Worm (Caenorhabditis elegans) whole organism, L1 larva: ENCODE measurements around the gene srx-92.

ENCODE experiments used
- C34B4.2 ChIP-seq: sonication (generic microtip); optimal IDR thresholded peaks from 2 replicates; lab custom pipeline; 2017; ENCODE audit warnings: mild to moderate bottlenecking, missing genetic modification characterization, missing compliant biosample characterization
- fkh-10 ChIP-seq: sonication (generic microtip); optimal IDR thresholded peaks from 2 replicates; lab custom pipeline; 2017; ENCODE audit warnings: missing biosample characterization, missing genetic modification reagents, missing genetic modification characterization
- grh-1 ChIP-seq: fragments of 200-800 bp; sonication (Bioruptor generic); IDR thresholded peaks from 2 replicates; pipeline ENCODE4 v1.3.6; 2022; ENCODE audit warnings: missing genetic modification reagents, missing genetic modification characterization, missing compliant biosample characterization
- lin-13 ChIP-seq: fragments of 150-350 bp; optimal IDR thresholded peaks from 2 replicates; lab custom pipeline; 2014; ENCODE audit warnings: missing biosample characterization, missing genetic modification reagents, missing genetic modification characterization
- lsy-2 ChIP-seq, 2 experiments: fragments of 150-350 bp; optimal IDR thresholded peaks; 2 replicates each; lab custom pipeline; 2014; ENCODE audit warnings: missing biosample characterization in 2 of 2, missing genetic modification characterization in 2 of 2
- mep-1 ChIP-seq: fragments of 150-350 bp; optimal IDR thresholded peaks from 2 replicates; lab custom pipeline; 2014; ENCODE audit warnings: missing biosample characterization, missing genetic modification characterization
- rnt-1 ChIP-seq: sonication (generic microtip); optimal IDR thresholded peaks from 2 replicates; lab custom pipeline; 2016; ENCODE audit warnings: mild to moderate bottlenecking, missing genetic modification characterization, moderate library complexity, missing compliant biosample characterization
- zag-1 ChIP-seq: fragments of 150-350 bp; optimal IDR thresholded peaks from 2 replicates; lab custom pipeline; 2014; ENCODE audit warnings: missing biosample characterization, missing genetic modification characterization
- ztf-4 ChIP-seq: fragments of 150-350 bp; optimal IDR thresholded peaks from 2 replicates; lab custom pipeline; 2014; ENCODE audit warnings: missing biosample characterization, missing genetic modification characterization

ce11 chrV:7369578-7369977 is 44.4 kb upstream of the srx-92 start, which contains the start of gene srj-14:
- TF ChIP-seq C34B4.2 (no peak), grh-1 (no peak), mep-1 (no peak), zag-1 (tag; lab: Kevin White, UChicago) (no peak), rnt-1 (tag; lab: Kevin White, UChicago) (no peak), ztf-4 (tag; lab: Kevin White, UChicago) (no peak), lsy-2 (tag; optimal IDR thresholded peaks at IDR 0.05; lab: Kevin White, UChicago) (no peak), lin-13 (no peak), fkh-10 (GFP tag; lab: Kevin White, UChicago) (no peak)
